Fruit fly (Drosophila melanogaster): ENCODE measurements around the gene rtet.

- TF ChIP-seq CG12744 (GFP tag; optimal IDR thresholded peaks at IDR 0.05) (no peak), so (GFP tag; IDR thresholded peaks at IDR 0.05) (no peak), CG11696 (GFP tag; IDR thresholded peaks at IDR 0.05) (no peak), PHDP (tag; optimal IDR thresholded peaks at IDR 0.05) (no peak), CG13894 (tag; optimal IDR thresholded peaks at IDR 0.05) (no peak), CG12769 (tag; optimal IDR thresholded peaks at IDR 0.05) (no peak), HHEX (GFP tag; optimal IDR thresholded peaks at IDR 0.05) (no peak), lmd (GFP tag; IDR thresholded peaks at IDR 0.05) (no peak), CHES-1-like (GFP tag; optimal IDR thresholded peaks at IDR 0.05) (no peak), HLH4C (GFP tag; IDR thresholded peaks at IDR 0.05; ENCODE audit: partially characterized antibody) (peak; percentile 76), Ssrp (tag; optimal IDR thresholded peaks at IDR 0.05) (no peak), emc (GFP tag; optimal IDR thresholded peaks at IDR 0.05) (no peak), Ets97D (GFP tag; optimal IDR thresholded peaks at IDR 0.05) (peak; percentile 83)
These were observed 47.8 kb downstream of the rtet start for dm6 chr3R:21155931-21156488.
